Worm (Caenorhabditis elegans) whole organism, L4 larva: ENCODE results near the gene C02B4.3.
A peak's percentile ranks its signal among the peaks of the same experiment; 100 is the strongest.

Source experiments
- F10B5.3 ChIP-seq: sonication (generic microtip); optimal IDR thresholded peaks from 2 replicates; lab custom pipeline; 2016; ENCODE audit warnings: mild to moderate bottlenecking, missing genetic modification characterization, missing compliant biosample characterization
- F26F4.8 ChIP-seq: fragments of 200-800 bp; sonication (Bioruptor generic); conservative IDR thresholded peaks from 2 replicates; pipeline ENCODE4 v1.3.6; 2022; ENCODE audit warnings: missing genetic modification characterization, missing compliant biosample characterization
- R02D3.7 ChIP-seq: fragments of 150-350 bp; sonication (generic microtip); optimal IDR thresholded peaks from 3 replicates; lab custom pipeline; 2014; ENCODE audit warnings: missing biosample characterization, missing genetic modification characterization
- Y105C5A.15 ChIP-seq: fragments of 200-800 bp; sonication (Bioruptor generic); IDR thresholded peaks from 2 replicates; pipeline ENCODE4 v1.3.6; 2022; ENCODE audit warnings: missing genetic modification characterization, missing compliant biosample characterization
- Y75B8A.6 ChIP-seq: fragments of 200-800 bp; sonication (Bioruptor generic); IDR thresholded peaks from 2 replicates; pipeline ENCODE4 v1.3.6; 2022; ENCODE audit warnings: missing genetic modification reagents, missing genetic modification characterization, missing compliant biosample characterization
- ZK337.2 ChIP-seq: fragments of 200-800 bp; sonication (Bioruptor generic); IDR thresholded peaks from 2 replicates; pipeline ENCODE4 v1.3.6; 2022; ENCODE audit warnings: missing genetic modification reagents, missing genetic modification characterization, missing compliant biosample characterization
- ZK546.5 ChIP-seq, 2 experiments: sonication (generic microtip); optimal IDR thresholded peaks; 2 replicates each; lab custom pipeline; 2017; ENCODE audit warnings: missing biosample characterization in 2 of 2, missing genetic modification characterization in 2 of 2
- ama-1 ChIP-seq: fragments of 150-350 bp; optimal IDR thresholded peaks from 2 replicates; lab custom pipeline; 2014; ENCODE audit warnings: inconsistent platforms, mixed read lengths
- arid-1 ChIP-seq: fragments of 200-800 bp; sonication (Bioruptor generic); conservative IDR thresholded peaks from 2 replicates; pipeline ENCODE4 v1.3.6; 2022; ENCODE audit warnings: missing genetic modification reagents, missing genetic modification characterization, missing compliant biosample characterization
- attf-4 ChIP-seq: sonication (generic microtip); optimal IDR thresholded peaks from 3 replicates; lab custom pipeline; 2017; ENCODE audit warnings: missing biosample characterization, missing genetic modification characterization
- ceh-20 ChIP-seq: fragments of 200-800 bp; sonication (Bioruptor generic); IDR thresholded peaks from 2 replicates; pipeline ENCODE4 v1.3.6; 2022; ENCODE audit warnings: missing genetic modification reagents, missing genetic modification characterization, missing compliant biosample characterization
- ceh-32 ChIP-seq: sonication (generic microtip); optimal IDR thresholded peaks from 2 replicates; lab custom pipeline; 2016; ENCODE audit warnings: mild to moderate bottlenecking, missing genetic modification characterization, missing compliant biosample characterization; ENCODE audit not compliant: poor library complexity
- ceh-44 ChIP-seq: fragments of 200-800 bp; sonication (Bioruptor generic); IDR thresholded peaks from 2 replicates; pipeline ENCODE4 v1.3.6; 2022; ENCODE audit warnings: missing genetic modification reagents, missing genetic modification characterization, missing compliant biosample characterization
- ceh-82 ChIP-seq: sonication (generic microtip); optimal IDR thresholded peaks from 2 replicates; lab custom pipeline; 2017; ENCODE audit warnings: missing biosample characterization, missing genetic modification characterization
- cey-2 ChIP-seq: sonication (generic microtip); optimal IDR thresholded peaks from 3 replicates; lab custom pipeline; 2017; ENCODE audit warnings: missing genetic modification characterization, mild to moderate bottlenecking, missing compliant biosample characterization, antibody characterized with exemption, borderline replicate concordance; ENCODE audit not compliant: insufficient read depth
- dmd-8 ChIP-seq: fragments of 200-800 bp; sonication (Bioruptor generic); IDR thresholded peaks from 2 replicates; pipeline ENCODE4 v1.3.6; 2022; ENCODE audit warnings: missing genetic modification characterization, missing compliant biosample characterization
- dmd-9 ChIP-seq: fragments of 200-800 bp; sonication (Bioruptor generic); IDR thresholded peaks from 2 replicates; pipeline ENCODE4 v1.3.6; 2022; ENCODE audit warnings: missing genetic modification reagents, missing genetic modification characterization, missing compliant biosample characterization
- dpl-1 ChIP-seq: fragments of 150-350 bp; optimal IDR thresholded peaks from 2 replicates; lab custom pipeline; 2014; ENCODE audit warnings: missing biosample characterization, missing genetic modification reagents, missing genetic modification characterization
- fkh-10 ChIP-seq: fragments of 150-350 bp; optimal IDR thresholded peaks from 2 replicates; lab custom pipeline; 2014; ENCODE audit warnings: missing biosample characterization, missing genetic modification reagents, missing genetic modification characterization
- gei-8 ChIP-seq: fragments of 200-800 bp; sonication (Bioruptor generic); optimal IDR thresholded peaks from 2 replicates; lab custom pipeline; 2018; ENCODE audit warnings: mild to moderate bottlenecking, missing genetic modification characterization, missing compliant biosample characterization
- hif-1 ChIP-seq, 2 experiments: sonication (generic microtip); optimal IDR thresholded peaks; 2 replicates each; lab custom pipeline; 2016 to 2017; ENCODE audit warnings: missing compliant biosample characterization in 2 of 2, missing genetic modification characterization in 2 of 2, missing genetic modification reagents in 2 of 2, missing genotype in 2 of 2, mild to moderate bottlenecking in 1 of 2
- hmg-1.1 ChIP-seq: fragments of 200-800 bp; sonication (Bioruptor generic); IDR thresholded peaks from 2 replicates; pipeline ENCODE4 v1.3.6; 2022; ENCODE audit warnings: missing genetic modification reagents, missing genetic modification characterization, missing compliant biosample characterization
- lim-7 ChIP-seq: fragments of 200-800 bp; sonication (Bioruptor generic); IDR thresholded peaks from 2 replicates; pipeline ENCODE4 v1.3.6; 2022; ENCODE audit warnings: missing genetic modification characterization, missing compliant biosample characterization
- lin-1 ChIP-seq: fragments of 200-800 bp; sonication (Bioruptor generic); IDR thresholded peaks from 2 replicates; pipeline ENCODE4 v1.3.6; 2022; ENCODE audit warnings: missing genetic modification reagents, missing genetic modification characterization, missing compliant biosample characterization
- lin-13 ChIP-seq: fragments of 150-350 bp; optimal IDR thresholded peaks from 2 replicates; lab custom pipeline; 2014; ENCODE audit warnings: missing biosample characterization, missing genetic modification reagents, missing genetic modification characterization
- lin-15B ChIP-seq: fragments of 150-350 bp; sonication (generic microtip); optimal IDR thresholded peaks from 3 replicates; lab custom pipeline; 2014; ENCODE audit warnings: missing biosample characterization, missing genetic modification characterization
- lin-39 ChIP-seq: fragments of 150-350 bp; optimal IDR thresholded peaks from 2 replicates; lab custom pipeline; 2014; ENCODE audit warnings: missing biosample characterization, missing genetic modification reagents, missing genetic modification characterization
- lsy-2 ChIP-seq, 2 experiments: fragments of 150-350 bp in 1 of 2; sonication (generic microtip) in 1 of 2; optimal IDR thresholded peaks; 2 replicates each; lab custom pipeline; 2014 to 2017; ENCODE audit warnings: missing biosample characterization in 2 of 2, missing genetic modification characterization in 2 of 2
- madf-5 ChIP-seq, 2 experiments: fragments of 200-800 bp; sonication (Bioruptor generic); IDR thresholded peaks; 2 replicates each; pipeline ENCODE4 v1.3.6; 2022; ENCODE audit warnings: missing compliant biosample characterization in 2 of 2, missing genetic modification characterization in 2 of 2
- madf-9 ChIP-seq: fragments of 200-800 bp; sonication (Bioruptor generic); conservative IDR thresholded peaks from 2 replicates; pipeline ENCODE4 v1.3.6; 2022; ENCODE audit warnings: missing genetic modification reagents, missing genetic modification characterization, missing compliant biosample characterization
- mep-1 ChIP-seq: fragments of 150-350 bp; sonication (generic microtip); optimal IDR thresholded peaks from 3 replicates; lab custom pipeline; 2014; ENCODE audit warnings: missing biosample characterization, missing genetic modification characterization
- mes-2 ChIP-seq: sonication (generic microtip); optimal IDR thresholded peaks from 2 replicates; lab custom pipeline; 2016; ENCODE audit warnings: missing genotype, mild to moderate bottlenecking, missing genetic modification characterization, missing compliant biosample characterization; ENCODE audit not compliant: poor library complexity, severe bottlenecking
- mxl-2 ChIP-seq: fragments of 200-800 bp; sonication (Bioruptor generic); conservative IDR thresholded peaks from 2 replicates; pipeline ENCODE4 v1.3.6; 2022; ENCODE audit warnings: missing genetic modification reagents, missing genetic modification characterization, missing compliant biosample characterization
- nhr-102 ChIP-seq: sonication (generic microtip); optimal IDR thresholded peaks from 2 replicates; lab custom pipeline; 2016; ENCODE audit warnings: mild to moderate bottlenecking, missing genetic modification characterization, moderate library complexity, missing compliant biosample characterization
- nhr-237 ChIP-seq: sonication (generic microtip); optimal IDR thresholded peaks from 2 replicates; lab custom pipeline; 2017; ENCODE audit warnings: missing biosample characterization, missing genetic modification characterization
- nhr-25 ChIP-seq: sonication (generic microtip); optimal IDR thresholded peaks from 2 replicates; lab custom pipeline; 2017; ENCODE audit warnings: missing genetic modification characterization, mild to moderate bottlenecking, missing compliant biosample characterization, antibody characterized with exemption, moderate library complexity, borderline replicate concordance; ENCODE audit not compliant: insufficient read depth
- nhr-41 ChIP-seq: fragments of 200-800 bp; sonication (Bioruptor generic); IDR thresholded peaks from 2 replicates; pipeline ENCODE4 v1.3.6; 2022; ENCODE audit warnings: missing genetic modification reagents, missing genetic modification characterization, missing compliant biosample characterization
- nhr-42 ChIP-seq: fragments of 200-800 bp; sonication (Bioruptor generic); IDR thresholded peaks from 2 replicates; pipeline ENCODE4 v1.3.6; 2022; ENCODE audit warnings: missing genetic modification characterization, missing compliant biosample characterization
- nhr-6 ChIP-seq: fragments of 150-350 bp; optimal IDR thresholded peaks from 2 replicates; lab custom pipeline; 2014; ENCODE audit warnings: missing biosample characterization, missing genetic modification characterization
- pqm-1 ChIP-seq: sonication (generic microtip); optimal IDR thresholded peaks from 2 replicates; lab custom pipeline; 2017; ENCODE audit warnings: missing biosample characterization, missing genetic modification characterization
- saeg-2 ChIP-seq: fragments of 200-800 bp; sonication (Bioruptor generic); IDR thresholded peaks from 2 replicates; pipeline ENCODE4 v1.3.6; 2022; ENCODE audit warnings: missing genetic modification reagents, missing genetic modification characterization, missing compliant biosample characterization
- spr-1 ChIP-seq: sonication (generic microtip); optimal IDR thresholded peaks from 2 replicates; lab custom pipeline; 2016; ENCODE audit warnings: mild to moderate bottlenecking, missing genetic modification characterization, missing compliant biosample characterization
- spr-3 ChIP-seq: fragments of 200-800 bp; sonication (Bioruptor generic); optimal IDR thresholded peaks from 2 replicates; lab custom pipeline; 2018; ENCODE audit warnings: mild to moderate bottlenecking, missing genetic modification characterization, missing compliant biosample characterization
- tag-97 ChIP-seq: fragments of 200-800 bp; sonication (Bioruptor generic); IDR thresholded peaks from 2 replicates; pipeline ENCODE4 v1.3.6; 2022; ENCODE audit warnings: missing genetic modification characterization, missing compliant biosample characterization
- unc-130 ChIP-seq: sonication (generic microtip); optimal IDR thresholded peaks from 2 replicates; lab custom pipeline; 2016; ENCODE audit warnings: missing genetic modification reagents, missing genetic modification characterization, missing compliant biosample characterization
- unc-39 ChIP-seq: sonication (generic microtip); optimal IDR thresholded peaks from 2 replicates; lab custom pipeline; 2017; ENCODE audit warnings: missing biosample characterization, missing genetic modification characterization
- vab-7 ChIP-seq: fragments of 200-800 bp; sonication (Bioruptor generic); IDR thresholded peaks from 2 replicates; pipeline ENCODE4 v1.3.6; 2022; ENCODE audit warnings: missing genetic modification reagents, missing genetic modification characterization, missing compliant biosample characterization
- zfp-2 ChIP-seq: sonication (generic microtip); optimal IDR thresholded peaks from 2 replicates; lab custom pipeline; 2016; ENCODE audit warnings: mild to moderate bottlenecking, missing genetic modification characterization, missing compliant biosample characterization
- zfp-3 ChIP-seq: fragments of 200-800 bp; sonication (Bioruptor generic); conservative IDR thresholded peaks from 2 replicates; pipeline ENCODE4 v1.3.6; 2022; ENCODE audit warnings: missing genetic modification reagents, missing genetic modification characterization, missing compliant biosample characterization
- ztf-11 ChIP-seq: fragments of 150-350 bp; optimal IDR thresholded peaks from 2 replicates; lab custom pipeline; 2014; ENCODE audit warnings: missing biosample characterization, missing genetic modification characterization
- ztf-7 ChIP-seq: fragments of 150-350 bp; optimal IDR thresholded peaks from 2 replicates; lab custom pipeline; 2014; ENCODE audit warnings: missing biosample characterization, missing genetic modification characterization

The C02B4.3 gene

DNA sequence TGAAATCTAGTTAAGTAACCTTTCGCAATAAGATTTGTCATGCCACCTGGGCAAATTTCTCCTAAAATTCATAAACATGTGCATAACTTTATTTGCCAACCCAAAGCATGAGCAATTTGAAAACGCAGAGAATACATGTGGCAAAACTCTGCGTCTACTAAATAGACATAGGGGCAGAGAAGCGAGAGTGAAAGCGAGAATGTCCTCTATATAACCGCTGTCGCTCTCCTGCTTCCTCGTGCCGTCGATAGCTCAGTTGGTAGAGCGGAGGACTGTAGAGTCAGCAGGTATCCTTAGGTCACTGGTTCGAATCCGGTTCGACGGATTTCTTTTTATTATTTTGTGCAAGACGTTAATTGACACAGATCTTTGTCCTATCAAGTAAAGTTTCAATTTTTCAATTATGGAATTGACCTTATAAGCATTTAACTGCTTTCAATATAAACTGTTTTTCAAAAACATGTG, 5.4 kb upstream of the C02B4.3 start (continued):
- TF ChIP-seq vab-7 (GFP tag; lab: Robert Waterston, UW) (peak; percentile 95), ama-1 (lab: Kevin White, UChicago) (peak; percentile 14), F26F4.8 (GFP tag; lab: Robert Waterston, UW) (peak; percentile 86), ztf-11 (no peak), F10B5.3 (peak; percentile 59), mep-1 (tag; lab: Kevin White, UChicago) (peak; percentile 85), arid-1 (GFP tag; lab: Robert Waterston, UW) (peak; percentile 95), nhr-237 (tag; lab: Kevin White, UChicago) (no peak), pqm-1 (tag; lab: Kevin White, UChicago) (no peak), fkh-10 (GFP tag; lab: Kevin White, UChicago) (no peak), nhr-6 (peak; percentile 32), ztf-7 (peak; percentile 54), lim-7 (GFP tag; lab: Robert Waterston, UW) (peak; percentile 96), lin-13 (GFP tag; lab: Kevin White, UChicago) (peak; percentile 20), attf-4 (tag; lab: Kevin White, UChicago) (no peak), mes-2 (tag; lab: Kevin White, UChicago) (peak; percentile 85), ceh-44 (GFP tag; lab: Robert Waterston, UW) (peak; percentile 94), tag-97 (GFP tag; lab: Robert Waterston, UW) (0 out of 2 replicates have a peak, but pooled peaks have one; percentile 45), unc-39 (tag; lab: Kevin White, UChicago) (no peak), saeg-2 (GFP tag; lab: Robert Waterston, UW) (peak; percentile 77), zfp-2 (tag; lab: Kevin White, UChicago) (no peak), unc-130 (GFP tag; lab: Kevin White, UChicago) (peak; percentile 56), ZK337.2 (GFP tag; lab: Robert Waterston, UW) (peak; percentile 84), dmd-8 (peak; percentile 93), madf-9 (GFP tag; lab: Robert Waterston, UW) (peak; percentile 76), nhr-42 (GFP tag; lab: Robert Waterston, UW) (peak; percentile 86), hif-1 (tag; optimal IDR thresholded peaks at IDR 0.05; lab: Kevin White, UChicago) (peak; percentile 30 to 66), lin-15B (tag; lab: Kevin White, UChicago) (no peak), hmg-1.1 (GFP tag; lab: Robert Waterston, UW) (peak; percentile 96), zfp-3 (GFP tag; lab: Robert Waterston, UW) (peak; percentile 58; the same call in 1 of the 2 replicates), nhr-102 (tag; lab: Kevin White, UChicago) (peak; percentile 90), R02D3.7 (tag; lab: Kevin White, UChicago) (no peak), madf-5 (GFP tag; IDR thresholded peaks at IDR 0.05; lab: Robert Waterston, UW) (peak; percentile 83), spr-1 (peak; percentile 85), dmd-9 (GFP tag; lab: Robert Waterston, UW) (peak; percentile 61; the same call in 1 of the 2 replicates), lin-39 (tag; lab: Kevin White, UChicago) (no peak), ceh-82 (tag; lab: Kevin White, UChicago) (no peak), dpl-1 (GFP tag; lab: Kevin White, UChicago) (peak; percentile 42), cey-2 (no peak), ceh-32 (no peak), lsy-2 (tag; optimal IDR thresholded peaks at IDR 0.05; lab: Kevin White, UChicago) (peak in 1 of 2 experiments; percentile 60), Y105C5A.15 (GFP tag; lab: Robert Waterston, UW) (peak; percentile 97), Y75B8A.6 (peak; percentile 92), nhr-41 (GFP tag; lab: Robert Waterston, UW) (peak; percentile 92), mxl-2 (GFP tag; lab: Robert Waterston, UW) (peak; percentile 81), nhr-25 (tag; lab: Kevin White, UChicago) (no peak), ceh-20 (GFP tag; lab: Robert Waterston, UW) (peak; percentile 73), lin-1 (GFP tag; lab: Robert Waterston, UW) (peak; percentile 91), spr-3 (GFP tag; lab: Kevin White, UChicago) (peak; percentile 66), ZK546.5 (tag; optimal IDR thresholded peaks at IDR 0.05; lab: Kevin White, UChicago) (no peak), gei-8 (GFP tag; lab: Kevin White, UChicago) (peak; percentile 92)
